Worm (Caenorhabditis elegans) whole organism, late embryonic: ENCODE results near the gene Y113G7A.14.

Experiments
- T23F11.4 ChIP-seq: fragments of 200-800 bp; sonication (Bioruptor generic); optimal IDR thresholded peaks from 2 replicates; lab custom pipeline; 2018; ENCODE audit warnings: mild to moderate bottlenecking, missing genetic modification characterization, missing compliant biosample characterization
- ahr-1 ChIP-seq: sonication (generic microtip); optimal IDR thresholded peaks from 2 replicates; lab custom pipeline; 2016; ENCODE audit warnings: missing genetic modification characterization, missing compliant biosample characterization
- ceh-18 ChIP-seq: sonication (generic microtip); optimal IDR thresholded peaks from 2 replicates; lab custom pipeline; 2016; ENCODE audit warnings: missing genetic modification characterization, missing compliant biosample characterization
- mec-3 ChIP-seq: sonication (generic microtip); optimal IDR thresholded peaks from 2 replicates; lab custom pipeline; 2016; ENCODE audit warnings: borderline replicate concordance, missing genetic modification characterization, missing compliant biosample characterization
- pha-2 ChIP-seq: sonication (generic microtip); optimal IDR thresholded peaks from 2 replicates; lab custom pipeline; 2017; ENCODE audit warnings: mild to moderate bottlenecking, missing genetic modification characterization, missing compliant biosample characterization

ce11 chrV:20090698-20091313, 47.5 kb downstream of the Y113G7A.14 start, which contains the start of the genes dcs-1 and sec-23:
- no peak for TF ChIP-seq mec-3 (tag; lab: Kevin White, UChicago)
- TF ChIP-seq pha-2, result no peak
- TF ChIP-seq ahr-1 (tag; lab: Kevin White, UChicago), result no peak
- TF ChIP-seq T23F11.4 (GFP tag; lab: Kevin White, UChicago), result no peak
- no peak for TF ChIP-seq ceh-18 (tag; lab: Kevin White, UChicago)
